Worm (Caenorhabditis elegans) whole organism, young adult: ENCODE data around the gene ifd-1.
A peak's percentile ranks its signal among the peaks of the same experiment; 100 is the strongest.

ENCODE experiments used
- ama-1 ChIP-seq, 3 experiments: fragments of 150-350 bp in 1 of 3; sonication (generic microtip) in 2 of 3; optimal IDR thresholded peaks; 2 replicates each; lab custom pipeline; 2014 to 2018; ENCODE audit warnings: missing biosample characterization in 2 of 3, missing genetic modification characterization in 2 of 3, missing genetic modification reagents in 2 of 3
- snpc-4 ChIP-seq, 5 experiments: fragments of 150-350 bp in 1 of 5; sonication (generic microtip) in 4 of 5; optimal IDR thresholded peaks; 2 replicates each; lab custom pipeline; 2014 to 2018; ENCODE audit warnings: missing genetic modification characterization in 5 of 5, missing biosample characterization in 3 of 5, antibody characterized with exemption in 2 of 5, mild to moderate bottlenecking in 2 of 5, missing compliant biosample characterization in 2 of 5, missing genotype in 2 of 5, moderate library complexity in 2 of 5, missing genetic modification reagents in 1 of 5

DNA sequence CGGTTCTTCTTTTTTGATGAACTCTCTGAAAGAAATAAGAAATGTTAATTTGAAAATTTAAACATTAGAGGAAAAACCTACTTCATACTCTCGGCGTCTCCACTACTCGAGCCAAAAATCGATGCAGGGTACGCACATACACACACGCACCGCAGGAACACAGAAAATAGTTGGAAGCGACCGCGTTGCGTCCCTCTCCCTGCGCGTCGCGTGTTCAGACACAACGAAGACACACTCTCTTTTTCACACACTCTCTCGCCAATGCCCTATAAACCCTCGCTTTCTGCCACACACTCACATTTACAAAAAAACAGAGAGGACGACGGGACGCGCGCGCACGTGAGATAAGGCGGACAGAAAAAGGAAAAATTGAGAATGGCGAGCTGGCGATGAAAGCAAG, 13.3 kb downstream of the ifd-1 start, which contains the start of gene R04E5.9:
- TF ChIP-seq snpc-4 (GFP tag; optimal IDR thresholded peaks at IDR 0.05; lab: Kevin White, UChicago) = peak; percentile 35
- TF ChIP-seq snpc-4 (tag; optimal IDR thresholded peaks at IDR 0.05; lab: Kevin White, UChicago) = peak; percentile 17 to 72 (median 60)
- no peak for TF ChIP-seq ama-1 (optimal IDR thresholded peaks at IDR 0.05; lab: Kevin White, UChicago)
- peak in 1 of 2 experiments; percentile 0 for TF ChIP-seq ama-1 (GFP tag; optimal IDR thresholded peaks at IDR 0.05; lab: Kevin White, UChicago)
